Fruit fly (Drosophila melanogaster) Kc167 (cell line): ENCODE measurements around the gene CG9393.

ENCODE experiments used
- Myc ChIP-seq: fragments of >200 bp; optimal IDR thresholded peaks from 2 replicates; lab custom pipeline; 2017; ENCODE audit warnings: missing external identifiers
- Sin3A ChIP-seq: fragments of >200 bp; optimal IDR thresholded peaks from 2 replicates; lab custom pipeline; 2018; ENCODE audit warnings: missing external identifiers
- h ChIP-seq: fragments of >200 bp; optimal IDR thresholded peaks from 3 replicates; lab custom pipeline; 2018; ENCODE audit warnings: missing external identifiers
- insv ChIP-seq: fragments of >200 bp; optimal IDR thresholded peaks from 3 replicates; lab custom pipeline; 2018; ENCODE audit warnings: missing external identifiers
- psq ChIP-seq: fragments of >200 bp; optimal IDR thresholded peaks from 2 replicates; lab custom pipeline; 2017; ENCODE audit warnings: missing external identifiers
- ttk ChIP-seq: sonication (Bioruptor generic); optimal IDR thresholded peaks from 2 replicates; lab custom pipeline; 2017; ENCODE audit warnings: missing external identifiers

The CG9393 gene

DNA sequence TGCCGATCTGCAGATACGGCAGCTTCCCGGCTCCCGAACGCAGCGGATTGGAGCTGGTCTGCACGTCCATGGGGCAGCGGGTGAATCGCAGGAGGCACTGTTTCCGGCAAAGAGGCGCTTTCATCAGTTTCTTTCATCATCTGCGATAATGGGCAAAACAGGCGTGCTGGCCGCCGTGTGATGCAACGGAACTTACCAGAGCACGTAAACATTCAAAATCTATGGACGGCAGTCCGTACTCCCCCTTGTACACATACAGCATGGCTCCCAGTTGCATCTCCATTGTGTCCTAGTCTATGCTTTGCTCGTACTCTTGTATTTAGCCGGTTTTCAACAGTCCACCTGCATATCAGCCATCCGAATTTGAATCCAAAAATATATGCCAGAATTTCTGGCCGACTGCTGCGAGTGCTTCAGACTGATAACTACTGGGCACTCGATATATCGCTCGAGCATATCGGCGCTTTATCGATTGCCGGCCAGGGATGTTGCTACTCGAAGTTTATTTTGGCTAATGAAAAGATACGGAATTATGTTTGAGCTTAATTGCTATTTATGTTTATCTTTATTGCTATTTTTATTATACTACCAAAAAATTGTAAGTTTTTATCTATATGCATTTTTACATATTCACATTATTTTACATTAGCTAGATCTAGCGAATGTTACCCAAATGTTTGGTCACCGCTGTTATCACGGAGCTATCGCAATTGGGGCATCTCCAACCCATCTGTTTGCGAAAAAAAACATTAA lies at the start of gene CG9393, which contains the start of gene Vps45:
TSS of gene CG9393 (minus strand) at position 434 of the 753 bp plus-strand sequence.
TSS of gene Vps45 (plus strand) at position 685 of the 753 bp plus-strand sequence.
- TF ChIP-seq h (lab: Kevin White, UChicago), result no peak
- TF ChIP-seq psq, result no peak
- no peak for TF ChIP-seq Myc (lab: Kevin White, UChicago)
- TF ChIP-seq insv (lab: Kevin White, UChicago), result no peak
- peak; percentile 6 for TF ChIP-seq Sin3A (lab: Kevin White, UChicago)
- TF ChIP-seq ttk (lab: Kevin White, UChicago), result no peak

DNA sequence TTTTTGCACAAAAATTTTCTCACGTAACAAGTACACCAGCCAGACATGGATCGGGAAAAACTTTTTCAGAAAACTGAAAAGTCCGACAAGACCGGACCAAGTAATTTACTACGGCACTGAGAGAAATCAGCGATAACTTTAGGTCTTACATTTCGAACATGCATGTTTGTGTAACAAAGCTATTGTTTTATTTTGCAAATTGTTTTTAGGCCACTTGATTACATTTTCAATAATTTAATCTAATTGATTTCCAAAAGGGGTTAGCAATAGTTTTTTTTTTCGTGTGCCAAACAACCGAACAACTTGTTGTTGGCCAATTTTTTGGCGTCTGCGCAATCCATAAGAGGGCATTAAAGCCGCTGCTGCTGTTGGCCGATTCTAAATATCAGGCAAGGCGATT lies 49.7 kb upstream of the CG9393 start:
- no peak for TF ChIP-seq psq

DNA sequence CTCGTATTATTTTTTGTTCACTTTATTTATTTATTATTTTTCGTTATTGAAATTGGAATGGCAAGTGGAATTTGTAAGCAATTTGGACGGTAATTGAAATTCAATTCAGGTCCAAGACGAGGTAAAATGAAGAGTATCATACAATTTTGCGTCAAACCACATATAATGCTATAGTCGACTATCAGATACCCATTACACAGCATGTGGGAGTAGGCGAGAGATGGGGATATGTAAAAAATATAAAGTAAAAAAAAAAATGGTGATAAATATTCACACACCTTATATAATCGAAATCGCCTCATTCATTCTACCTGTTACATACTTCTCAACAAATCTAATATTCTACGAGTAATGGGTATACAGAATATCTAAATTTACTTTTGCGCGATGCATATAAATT lies 48.7 kb upstream of the CG9393 start:
- TF ChIP-seq psq (no peak), ttk (lab: Kevin White, UChicago) (no peak), Myc (lab: Kevin White, UChicago) (no peak), insv (lab: Kevin White, UChicago) (no peak), Sin3A (lab: Kevin White, UChicago) (no peak), h (lab: Kevin White, UChicago) (no peak)

DNA sequence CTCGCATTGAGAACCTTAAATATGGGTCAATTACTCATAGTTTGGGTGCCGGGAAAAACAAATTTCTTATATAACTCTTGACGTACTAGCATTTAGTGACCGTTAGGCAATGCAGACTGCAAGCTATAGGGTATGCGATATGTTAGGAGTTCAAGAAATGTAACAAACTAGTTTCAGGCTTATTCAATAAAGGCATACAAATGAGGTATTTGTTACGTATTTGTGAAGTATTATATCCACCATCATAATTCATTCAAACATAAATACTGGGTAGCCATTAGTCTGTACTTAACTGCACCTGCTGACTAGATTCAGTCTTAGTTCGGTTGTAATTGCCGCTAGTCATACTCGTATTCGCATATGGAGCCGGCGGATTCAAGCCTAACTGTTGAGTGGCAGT lies 44.7 kb upstream of the CG9393 start:
- TF ChIP-seq ttk (lab: Kevin White, UChicago) (no peak), Myc (lab: Kevin White, UChicago) (no peak)

DNA sequence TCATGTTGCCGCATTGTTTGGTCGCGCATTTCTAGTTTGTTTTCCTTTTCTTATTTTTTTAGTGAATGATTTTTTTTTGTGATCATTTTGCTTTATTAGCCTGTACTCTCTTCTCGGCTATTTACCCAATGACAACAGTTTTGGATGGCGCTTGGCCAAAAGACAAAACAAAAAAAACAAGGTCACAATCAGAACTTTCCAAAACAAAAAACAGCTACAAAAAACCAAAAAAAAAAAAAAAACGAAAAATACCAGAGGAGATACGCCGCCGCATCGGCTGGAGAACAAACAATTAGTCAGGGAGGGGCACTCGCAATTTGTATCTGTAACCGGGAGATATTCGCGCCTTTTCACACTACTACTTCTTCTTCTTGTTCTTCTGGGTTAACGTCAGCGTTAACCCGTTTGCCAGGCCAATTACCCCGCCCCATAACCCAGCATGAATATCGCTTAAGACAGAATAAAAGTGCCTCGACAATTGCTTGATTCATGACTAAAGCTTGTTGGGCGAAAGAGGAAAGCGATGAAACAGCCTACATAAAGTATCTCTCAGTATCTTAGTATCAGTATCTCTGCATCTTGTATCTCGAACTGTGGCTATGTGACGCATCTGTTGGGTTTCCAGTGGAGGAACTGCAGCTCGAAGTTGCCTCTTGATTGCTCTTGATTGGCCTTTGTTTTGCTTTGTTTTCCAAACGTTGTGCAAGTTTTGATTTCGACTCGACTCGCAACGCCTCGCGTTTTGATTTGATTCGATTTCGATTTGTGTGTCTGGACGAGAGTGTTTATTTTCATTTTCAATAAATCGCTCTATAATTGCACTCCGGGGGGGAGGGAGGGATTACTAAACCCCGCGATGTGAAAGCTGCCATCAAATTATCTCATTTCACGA lies 43.7 kb upstream of the CG9393 start:
- TF ChIP-seq Sin3A (lab: Kevin White, UChicago) (no peak), h (lab: Kevin White, UChicago) (no peak), psq (no peak), Myc (lab: Kevin White, UChicago) (no peak), insv (lab: Kevin White, UChicago) (no peak)

DNA sequence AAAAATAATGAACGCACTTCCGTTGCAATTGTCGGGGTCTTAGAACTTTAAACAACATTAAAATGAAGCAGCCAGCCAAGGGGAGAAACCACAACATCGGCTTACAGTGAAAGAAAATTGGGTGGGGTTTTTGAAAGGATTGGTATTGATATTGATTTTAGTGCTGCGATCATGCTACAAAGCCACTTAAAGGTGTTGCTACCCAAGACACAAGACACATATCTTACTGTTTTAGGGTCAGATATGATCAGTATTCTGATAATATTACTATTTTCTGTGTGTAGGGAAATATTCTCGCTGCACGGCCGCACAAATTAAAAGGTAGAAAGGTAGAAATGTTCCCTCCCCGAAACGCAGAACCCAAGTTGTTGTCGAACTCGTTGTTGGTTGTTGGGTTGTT lies 41.6 kb upstream of the CG9393 start:
- TF ChIP-seq ttk (lab: Kevin White, UChicago) (no peak), insv (lab: Kevin White, UChicago) (no peak), Myc (lab: Kevin White, UChicago) (no peak), h (lab: Kevin White, UChicago) (no peak), Sin3A (lab: Kevin White, UChicago) (no peak), psq (no peak)

DNA sequence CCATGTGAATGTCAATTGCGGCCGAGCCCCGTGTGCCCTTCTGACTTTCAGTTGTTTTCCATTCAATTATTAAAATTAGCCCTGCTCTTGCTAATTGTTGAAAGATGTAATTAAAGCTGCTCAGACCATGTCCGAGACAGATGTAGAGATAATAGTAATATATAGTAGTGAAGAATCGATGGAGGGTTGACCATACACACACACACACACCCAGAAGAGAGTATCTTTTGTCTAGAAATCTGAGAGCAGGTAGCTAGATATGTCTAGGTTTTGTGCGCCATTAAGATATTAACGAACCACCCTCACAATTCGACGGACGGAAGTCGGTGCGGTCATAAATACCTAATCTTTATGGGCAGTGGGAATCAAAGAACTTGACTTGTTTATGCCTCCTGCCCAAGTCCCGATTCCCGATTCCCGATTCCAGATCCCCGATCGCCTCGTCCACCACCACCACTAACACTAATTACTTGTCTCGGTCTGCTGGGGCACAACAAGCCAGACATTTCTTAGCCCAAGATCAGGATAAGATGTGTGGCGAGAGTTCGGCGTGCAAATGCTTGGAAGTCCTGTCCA lies 41.1 kb upstream of the CG9393 start:
- no peak for TF ChIP-seq Myc (lab: Kevin White, UChicago)

DNA sequence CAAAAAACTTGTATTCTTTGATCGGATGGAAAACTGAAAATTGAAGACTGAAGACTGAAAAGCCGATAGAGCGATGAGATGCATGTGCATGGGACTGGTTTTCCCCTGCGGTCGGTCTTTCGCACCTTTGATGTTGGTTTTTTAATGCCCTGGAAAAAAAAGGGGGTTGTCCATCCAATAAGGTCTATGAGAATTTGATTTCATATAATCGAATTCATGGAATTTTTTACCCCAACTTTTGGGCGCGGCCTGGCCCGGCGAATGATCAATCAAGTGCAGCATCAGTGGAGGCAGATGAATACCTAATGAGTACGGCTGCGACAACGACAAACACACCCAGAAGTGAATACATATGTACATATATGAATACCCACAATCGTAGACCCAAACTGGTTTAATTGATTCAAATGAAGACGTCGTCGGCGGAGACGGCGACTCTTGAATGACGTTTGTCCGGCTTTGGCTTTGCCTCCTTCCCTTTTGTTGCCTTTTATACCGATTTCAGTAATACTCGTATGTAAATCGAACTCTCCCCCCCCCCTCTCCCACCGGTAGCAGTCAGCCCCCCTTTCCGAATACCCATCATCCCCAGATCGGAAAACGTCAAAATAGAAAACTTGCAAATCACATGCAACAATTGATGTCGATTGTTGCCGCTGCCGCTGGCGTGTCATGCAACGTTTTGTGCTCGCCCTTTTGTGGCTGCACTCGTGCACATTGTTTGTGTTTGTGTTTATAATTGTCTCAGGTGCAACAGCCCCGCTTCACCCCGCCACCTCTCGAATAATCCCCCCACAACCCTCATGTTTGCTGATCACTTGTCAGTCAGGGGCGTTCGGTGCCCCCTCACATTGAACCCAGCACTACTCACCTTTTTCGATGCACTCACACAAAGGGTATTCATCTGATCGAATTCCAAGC lies 39.8 kb upstream of the CG9393 start:
- TF ChIP-seq insv (lab: Kevin White, UChicago) (no peak), Sin3A (lab: Kevin White, UChicago) (no peak), h (lab: Kevin White, UChicago) (no peak), Myc (lab: Kevin White, UChicago) (no peak), ttk (lab: Kevin White, UChicago) (no peak), psq (no peak)

DNA sequence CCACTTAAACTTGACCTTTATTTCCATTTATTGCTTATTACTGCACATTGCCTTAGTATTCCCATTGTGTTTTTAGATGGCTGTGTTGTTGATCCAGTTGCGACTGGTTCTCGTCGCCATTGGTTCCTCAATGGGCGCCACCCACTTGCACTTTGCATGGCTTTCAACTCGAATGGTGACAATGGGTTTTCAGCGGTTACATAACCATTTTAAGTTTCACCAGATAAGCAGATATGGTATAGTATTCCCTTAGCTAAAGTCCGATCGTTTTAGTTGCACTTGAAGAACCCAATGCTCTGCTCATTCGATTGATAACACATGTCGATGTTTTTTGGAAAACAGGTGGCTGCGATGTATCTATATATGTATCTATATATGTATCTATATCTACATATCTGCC lies 38.5 kb upstream of the CG9393 start:
- TF ChIP-seq Sin3A (lab: Kevin White, UChicago) (no peak), psq (no peak), Myc (lab: Kevin White, UChicago) (no peak), ttk (lab: Kevin White, UChicago) (no peak), h (lab: Kevin White, UChicago) (no peak), insv (lab: Kevin White, UChicago) (no peak)

DNA sequence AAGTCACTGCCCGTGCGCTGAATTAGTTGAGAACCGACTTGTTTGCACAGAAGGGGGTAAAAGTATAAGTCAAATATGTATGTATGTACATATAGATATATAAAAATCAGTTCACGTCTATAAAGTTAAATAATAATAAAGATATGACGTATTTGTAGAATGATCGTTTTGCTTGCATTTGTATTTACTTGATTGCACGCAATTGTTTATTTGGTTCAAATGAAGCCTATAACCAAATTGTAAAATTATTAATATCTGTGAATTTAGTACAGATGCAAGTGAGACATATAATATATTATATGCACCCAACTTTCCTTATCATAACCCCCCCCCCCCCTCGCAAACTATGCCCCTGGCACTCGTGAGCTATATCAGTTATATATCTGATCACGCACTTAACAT lies 37.1 kb upstream of the CG9393 start:
- no peak for TF ChIP-seq psq
- no peak for TF ChIP-seq insv (lab: Kevin White, UChicago)
- no peak for TF ChIP-seq ttk (lab: Kevin White, UChicago)
- TF ChIP-seq Sin3A (lab: Kevin White, UChicago), result no peak
- no peak for TF ChIP-seq Myc (lab: Kevin White, UChicago)
- TF ChIP-seq h (lab: Kevin White, UChicago), result no peak

DNA sequence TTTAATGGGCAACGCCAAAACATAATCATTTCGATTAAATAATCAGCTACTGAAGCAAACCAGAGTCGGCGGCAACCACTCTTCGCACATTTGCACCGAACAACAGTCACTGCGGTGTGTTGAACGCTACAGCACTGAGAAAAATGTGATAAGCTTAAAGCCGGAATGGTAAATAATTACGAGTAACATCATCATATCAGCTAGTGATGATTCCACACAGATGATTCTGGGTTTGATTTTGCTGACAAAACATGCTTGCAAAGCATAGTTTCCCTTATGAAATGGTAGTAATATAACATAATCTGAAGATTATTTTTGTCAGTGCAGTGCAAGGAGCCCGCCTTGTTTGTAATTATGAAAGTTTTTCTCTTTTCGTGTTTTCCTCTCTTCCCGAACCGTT lies 34.6 kb upstream of the CG9393 start:
- TF ChIP-seq Sin3A (lab: Kevin White, UChicago), result no peak
- TF ChIP-seq h (lab: Kevin White, UChicago), result no peak
- TF ChIP-seq psq, result no peak
- TF ChIP-seq Myc (lab: Kevin White, UChicago), result no peak
- TF ChIP-seq insv (lab: Kevin White, UChicago), result no peak
- TF ChIP-seq ttk (lab: Kevin White, UChicago), result no peak
